Worm (Caenorhabditis elegans) whole organism, late embryonic: ENCODE measurements around the gene M01F1.8.

Experiments used
- ama-1 ChIP-seq: fragments of 150-350 bp; optimal IDR thresholded peaks from 2 replicates; lab custom pipeline; 2014
- ceh-14 ChIP-seq: sonication (generic microtip); optimal IDR thresholded peaks from 2 replicates; lab custom pipeline; 2016; ENCODE audit warnings: missing genotype, missing genetic modification characterization, missing compliant biosample characterization
- pqm-1 ChIP-seq: sonication (generic microtip); optimal IDR thresholded peaks from 2 replicates; lab custom pipeline; 2016; ENCODE audit warnings: missing genetic modification characterization, missing compliant biosample characterization
- unc-55 ChIP-seq: sonication (generic microtip); optimal IDR thresholded peaks from 2 replicates; lab custom pipeline; 2017; ENCODE audit warnings: missing biosample characterization, missing genetic modification reagents, missing genetic modification characterization
- ztf-16 ChIP-seq: sonication (generic microtip); optimal IDR thresholded peaks from 2 replicates; lab custom pipeline; 2017; ENCODE audit warnings: missing genetic modification characterization, missing compliant biosample characterization

ce11 chrIII:3488224-3488623 lies 14.1 kb downstream of the M01F1.8 start, which contains the start of gene C34C12.7:
- TF ChIP-seq pqm-1 = no peak
- no peak for TF ChIP-seq ztf-16 (tag; lab: Kevin White, UChicago)
- no peak for TF ChIP-seq unc-55 (GFP tag; lab: Kevin White, UChicago)
- TF ChIP-seq ceh-14 = no peak
- TF ChIP-seq ama-1 = no peak
